Fruit fly (Drosophila melanogaster) S2 (cell line): Measurements from ENCODE around the gene CG7300.

ENCODE experiments used
- CG8478 ChIP-seq: fragments of >200 bp; optimal IDR thresholded peaks from 2 replicates; lab custom pipeline; 2018
- CTCF ChIP-seq, 2 experiments: fragments of >200 bp; optimal IDR thresholded peaks; 2 replicates each; lab custom pipeline; 2018

- TF ChIP-seq CG8478 (no peak), CTCF (optimal IDR thresholded peaks at IDR 0.05; lab: Kevin White, UChicago) (no peak)
Measured at dm6 chr2L:10721535-10721934, 23.7 kb upstream of the CG7300 start.
